Fruit fly (Drosophila melanogaster): ENCODE measurements around the gene Sfp84E.

The Sfp84E gene

dm6 chr3R:8009080-8009620, 29.0 kb upstream of the Sfp84E start, which contains the start of the genes CG11052 and CG3223 (continued):
- TF ChIP-seq Sry-β (GFP tag; optimal IDR thresholded peaks at IDR 0.05) (peak; percentile 81), CG17186 (GFP tag; optimal IDR thresholded peaks at IDR 0.05) (no peak), Lpt (GFP tag; optimal IDR thresholded peaks at IDR 0.05) (no peak), btn (GFP tag; optimal IDR thresholded peaks at IDR 0.05) (no peak), slou (GFP tag; optimal IDR thresholded peaks at IDR 0.05) (no peak), B-H1 (GFP tag; IDR thresholded peaks at IDR 0.05) (no peak), CG8290 (GFP tag; optimal IDR thresholded peaks at IDR 0.05) (no peak), CG8290 (tag; optimal IDR thresholded peaks at IDR 0.05) (peak in 1 of 2 experiments; percentile 12), Max (GFP tag; optimal IDR thresholded peaks at IDR 0.05) (no peak), lmd (GFP tag; IDR thresholded peaks at IDR 0.05) (no peak), run (tag; optimal IDR thresholded peaks at IDR 0.05) (no peak), CG1832 (GFP tag; optimal IDR thresholded peaks at IDR 0.05) (no peak), CG17328 (GFP tag; IDR thresholded peaks at IDR 0.05) (no peak), CG17385 (GFP tag; optimal IDR thresholded peaks at IDR 0.05) (peak; percentile 15), CG12942 (GFP tag; optimal IDR thresholded peaks at IDR 0.05) (no peak), da (GFP tag; optimal IDR thresholded peaks at IDR 0.05) (no peak), Dip2 (GFP tag; IDR thresholded peaks at IDR 0.05) (no peak), maf-S (GFP tag; optimal IDR thresholded peaks at IDR 0.05) (no peak), CG18619 (GFP tag; optimal IDR thresholded peaks at IDR 0.05) (no peak), CTCF (GFP tag; optimal IDR thresholded peaks at IDR 0.05) (peak; percentile 20), tup (GFP tag; optimal IDR thresholded peaks at IDR 0.05) (no peak), CG4328 (GFP tag; optimal IDR thresholded peaks at IDR 0.05) (no peak), so (GFP tag; IDR thresholded peaks at IDR 0.05) (no peak), grau (tag; optimal IDR thresholded peaks at IDR 0.05) (peak; percentile 32), CG17359 (tag; optimal IDR thresholded peaks at IDR 0.05) (no peak), gce (GFP tag; IDR thresholded peaks at IDR 0.05) (no peak), ap (GFP tag; IDR thresholded peaks at IDR 0.05) (no peak), bsh (GFP tag; optimal IDR thresholded peaks at IDR 0.05) (no peak), nerfin-2 (GFP tag; IDR thresholded peaks at IDR 0.05; ENCODE audit: partially characterized antibody) (no peak), Tbp (GFP tag; optimal IDR thresholded peaks at IDR 0.05) (no peak), cato (GFP tag; optimal IDR thresholded peaks at IDR 0.05; ENCODE audit: borderline replicate concordance) (no peak), CG12769 (tag; optimal IDR thresholded peaks at IDR 0.05) (no peak), ash1 (GFP tag; optimal IDR thresholded peaks at IDR 0.05) (no peak), CG4730 (GFP tag; IDR thresholded peaks at IDR 0.05) (no peak), twi (tag; optimal IDR thresholded peaks at IDR 0.05) (no peak), danr (GFP tag; IDR thresholded peaks at IDR 0.05) (no peak), CG12236 (GFP tag; optimal IDR thresholded peaks at IDR 0.05) (no peak), H15 (GFP tag; IDR thresholded peaks at IDR 0.05) (no peak), CG10274 (GFP tag; optimal IDR thresholded peaks at IDR 0.05) (no peak), CG6854 (GFP tag; optimal IDR thresholded peaks at IDR 0.05) (no peak), CG32767 (GFP tag; IDR thresholded peaks at IDR 0.05) (no peak), CG4360 (GFP tag; IDR thresholded peaks at IDR 0.05) (no peak), CG2202 (tag; optimal IDR thresholded peaks at IDR 0.05) (no peak), chm (GFP tag; IDR thresholded peaks at IDR 0.05) (no peak), sc (optimal IDR thresholded peaks at IDR 0.05) (no peak), sc (GFP tag; optimal IDR thresholded peaks at IDR 0.05) (no peak), NC2α (GFP tag; optimal IDR thresholded peaks at IDR 0.05) (no peak), CG2116 (GFP tag; optimal IDR thresholded peaks at IDR 0.05) (peak; percentile 72), GATAe (GFP tag; conservative IDR thresholded peaks at IDR 0.05) (no peak), CG7357 (GFP tag; IDR thresholded peaks at IDR 0.05) (no peak), corto (GFP tag; optimal IDR thresholded peaks at IDR 0.05) (no peak), hbn (GFP tag; IDR thresholded peaks at IDR 0.05; ENCODE audit: partially characterized antibody) (0 out of 2 replicates have a peak, but pooled peaks have one; percentile 33), CG8359 (GFP tag; optimal IDR thresholded peaks at IDR 0.05; ENCODE audit: borderline replicate concordance) (no peak)
